Fruit fly (Drosophila melanogaster): ENCODE data around the gene Ranbp21.

Gene Ranbp21

DNA sequence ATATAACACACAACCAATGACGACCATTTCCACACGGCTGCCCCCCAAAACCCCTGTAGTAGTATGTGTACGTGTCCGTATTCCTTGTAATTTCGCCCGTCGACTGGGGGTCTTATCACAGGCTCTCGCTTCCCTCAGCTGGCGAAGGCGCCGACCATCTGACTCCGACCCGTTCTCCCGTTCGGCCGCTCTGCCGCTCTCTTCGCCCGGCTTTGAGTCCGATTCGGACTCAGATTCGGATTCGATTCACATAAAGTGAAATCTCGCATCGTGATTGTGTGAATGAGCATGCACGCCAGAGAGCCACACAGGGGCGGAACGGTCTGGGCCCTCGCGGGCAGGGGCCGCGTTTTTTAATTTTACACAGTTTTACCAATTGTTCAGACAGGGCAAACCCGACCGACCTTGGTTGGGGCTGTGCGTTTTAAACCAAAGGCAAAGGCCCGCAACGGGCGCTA is 13.6 kb upstream of the Ranbp21 start (continued):
- TF ChIP-seq pan (optimal IDR thresholded peaks at IDR 0.05), result no peak
- TF ChIP-seq pan (GFP tag; optimal IDR thresholded peaks at IDR 0.05 in 1 of 2, IDR thresholded peaks at IDR 0.05 in 1 of 2), result peak in 1 of 2 experiments; percentile 51
- TF ChIP-seq CG17568 (GFP tag; optimal IDR thresholded peaks at IDR 0.05), result no peak
- no peak for TF ChIP-seq tup (GFP tag; optimal IDR thresholded peaks at IDR 0.05)
- TF ChIP-seq CG4360 (GFP tag; IDR thresholded peaks at IDR 0.05), result 0 out of 2 replicates have a peak, but pooled peaks have one; percentile 10
- no peak for TF ChIP-seq Oaz (GFP tag; IDR thresholded peaks at IDR 0.05)
- no peak for TF ChIP-seq fd96Cb (tag; optimal IDR thresholded peaks at IDR 0.05)
- peak; percentile 12 for TF ChIP-seq CG2712 (tag; optimal IDR thresholded peaks at IDR 0.05)
- peak; percentile 41; the same call in 1 of the 2 replicates for TF ChIP-seq ttk (GFP tag; IDR thresholded peaks at IDR 0.05)
- peak; percentile 62 for TF ChIP-seq bbx (GFP tag; IDR thresholded peaks at IDR 0.05; ENCODE audit: partially characterized antibody)
- TF ChIP-seq CG1024 (GFP tag; IDR thresholded peaks at IDR 0.05), result peak; percentile 23; the same call in 1 of the 2 replicates
- no peak for TF ChIP-seq CG10431 (GFP tag; optimal IDR thresholded peaks at IDR 0.05)
- TF ChIP-seq CG7357 (GFP tag; IDR thresholded peaks at IDR 0.05), result no peak
- peak; percentile 57 for TF ChIP-seq CG14014 (GFP tag; IDR thresholded peaks at IDR 0.05)
- TF ChIP-seq ash1 (GFP tag; optimal IDR thresholded peaks at IDR 0.05), result no peak
- peak; percentile 31 for TF ChIP-seq onecut (GFP tag; IDR thresholded peaks at IDR 0.05)
- TF ChIP-seq Atf3 (GFP tag; optimal IDR thresholded peaks at IDR 0.05), result no peak
- TF ChIP-seq cato (GFP tag; optimal IDR thresholded peaks at IDR 0.05; ENCODE audit: borderline replicate concordance), result no peak
- no peak for TF ChIP-seq Nf-YB (GFP tag; optimal IDR thresholded peaks at IDR 0.05)
- no peak for TF ChIP-seq Dip2 (GFP tag; IDR thresholded peaks at IDR 0.05)
- no peak for TF ChIP-seq eyg (GFP tag; optimal IDR thresholded peaks at IDR 0.05)
- peak; percentile 87 for TF ChIP-seq Ets65A (GFP tag)
- 0 out of 3 replicates have a peak, but pooled peaks have one; percentile 43 for TF ChIP-seq CG11560 (tag; IDR thresholded peaks at IDR 0.05)
- TF ChIP-seq CG10979 (tag; optimal IDR thresholded peaks at IDR 0.05), result no peak
- peak; percentile 38 for TF ChIP-seq kni (GFP tag; optimal IDR thresholded peaks at IDR 0.05)
- TF ChIP-seq schlank (tag; optimal IDR thresholded peaks at IDR 0.05), result no peak
- TF ChIP-seq Eip74EF (GFP tag; optimal IDR thresholded peaks at IDR 0.05), result no peak
- TF ChIP-seq HLH3B (GFP tag; IDR thresholded peaks at IDR 0.05), result 0 out of 2 replicates have a peak, but pooled peaks have one; percentile 39
- peak; percentile 40; the same call in 1 of the 3 replicates for TF ChIP-seq vnd (GFP tag; IDR thresholded peaks at IDR 0.05; ENCODE audit: partially characterized antibody)
- no peak for TF ChIP-seq Doc2 (GFP tag; IDR thresholded peaks at IDR 0.05)
- TF ChIP-seq CG2889 (GFP tag; IDR thresholded peaks at IDR 0.05), result peak; percentile 63; the same call in 1 of the 3 replicates
- peak; percentile 62 for TF ChIP-seq lmd (GFP tag; IDR thresholded peaks at IDR 0.05)
- TF ChIP-seq CG15269 (tag; optimal IDR thresholded peaks at IDR 0.05), result peak; percentile 11
- TF ChIP-seq CG12236 (GFP tag; optimal IDR thresholded peaks at IDR 0.05), result no peak
- TF ChIP-seq mirr (GFP tag; optimal IDR thresholded peaks at IDR 0.05), result no peak
- TF ChIP-seq Drgx (GFP tag; IDR thresholded peaks at IDR 0.05), result peak; percentile 46; the same call in 1 of the 2 replicates
- no peak for TF ChIP-seq gcm2 (GFP tag; optimal IDR thresholded peaks at IDR 0.05)
- peak; percentile 26; the same call in 1 of the 2 replicates for TF ChIP-seq chm (GFP tag; IDR thresholded peaks at IDR 0.05)
- no peak for TF ChIP-seq Ets97D (GFP tag; optimal IDR thresholded peaks at IDR 0.05)
- no peak for TF ChIP-seq hkb (optimal IDR thresholded peaks at IDR 0.05)
- TF ChIP-seq hkb (GFP tag; IDR thresholded peaks at IDR 0.05), result peak; percentile 31; the same call in 1 of the 2 replicates
- peak; percentile 78 for TF ChIP-seq CG32532 (GFP tag; IDR thresholded peaks at IDR 0.05)
- TF ChIP-seq grn (GFP tag; optimal IDR thresholded peaks at IDR 0.05), result peak; percentile 41
- TF ChIP-seq CG7839 (tag; optimal IDR thresholded peaks at IDR 0.05), result peak; percentile 38
- TF ChIP-seq grau (tag; optimal IDR thresholded peaks at IDR 0.05), result peak; percentile 35
- peak; percentile 8 for TF ChIP-seq HmgZ (tag; optimal IDR thresholded peaks at IDR 0.05)
- 0 out of 3 replicates have a peak, but pooled peaks have one; percentile 35 for TF ChIP-seq CG7963 (GFP tag; IDR thresholded peaks at IDR 0.05; ENCODE audit: partially characterized antibody)
- peak; percentile 48; the same call in 1 of the 2 replicates for TF ChIP-seq CG11247 (GFP tag; IDR thresholded peaks at IDR 0.05)
- TF ChIP-seq CG16815 (GFP tag; optimal IDR thresholded peaks at IDR 0.05), result peak; percentile 4
- peak; percentile 55; the same call in 2 of the 3 replicates for TF ChIP-seq zfh1 (GFP tag; IDR thresholded peaks at IDR 0.05)
- TF ChIP-seq Hey (tag; optimal IDR thresholded peaks at IDR 0.05), result no peak

All from whole organism, embryonic.